Fruit fly (Drosophila melanogaster): Measurements from ENCODE around the gene alphaTub85E.

alphaTub85E gene

dm6 chr3R:9771519-9771972, 38.5 kb upstream of the alphaTub85E start, which contains the start of gene CG9471 (continued):
- TF ChIP-seq dmrt11E (tag; optimal IDR thresholded peaks at IDR 0.05) (peak; percentile 83), onecut (GFP tag; IDR thresholded peaks at IDR 0.05) (peak; percentile 80), unpg (GFP tag; optimal IDR thresholded peaks at IDR 0.05) (peak; percentile 94), CG9817 (tag; optimal IDR thresholded peaks at IDR 0.05) (peak; percentile 92), CG3065 (GFP tag; optimal IDR thresholded peaks at IDR 0.05) (peak; percentile 60), Rx (GFP tag; IDR thresholded peaks at IDR 0.05) (peak; percentile 90), CG30020 (tag; optimal IDR thresholded peaks at IDR 0.05) (peak; percentile 51), ken (GFP tag; IDR thresholded peaks at IDR 0.05) (peak; percentile 77), Ada2b (GFP tag; IDR thresholded peaks at IDR 0.05) (peak; percentile 93), CG15601 (tag; optimal IDR thresholded peaks at IDR 0.05) (peak; percentile 87), Ssrp (tag; optimal IDR thresholded peaks at IDR 0.05) (peak; percentile 87), sens (GFP tag) (peak; percentile 98), Mad (GFP tag; optimal IDR thresholded peaks at IDR 0.05) (peak; percentile 68), ttk (GFP tag; IDR thresholded peaks at IDR 0.05) (peak; percentile 87), CG2116 (GFP tag; optimal IDR thresholded peaks at IDR 0.05) (peak; percentile 69), unc-4 (GFP tag; IDR thresholded peaks at IDR 0.05; ENCODE audit: partially characterized antibody) (no peak), Trl (optimal IDR thresholded peaks at IDR 0.05) (no peak), Trl (GFP tag; optimal IDR thresholded peaks at IDR 0.05) (peak; percentile 93), CG7987 (GFP tag; optimal IDR thresholded peaks at IDR 0.05) (peak; percentile 80), gt (GFP tag; IDR thresholded peaks at IDR 0.05) (peak; percentile 47), mirr (GFP tag; optimal IDR thresholded peaks at IDR 0.05) (peak; percentile 88), chm (GFP tag; IDR thresholded peaks at IDR 0.05) (peak; percentile 93), CG7839 (tag; optimal IDR thresholded peaks at IDR 0.05) (peak; percentile 92), HLH4C (GFP tag; IDR thresholded peaks at IDR 0.05; ENCODE audit: partially characterized antibody) (peak; percentile 32; the same call in 1 of the 3 replicates), CG6683 (GFP tag; optimal IDR thresholded peaks at IDR 0.05) (peak; percentile 85), Taf1 (GFP tag; IDR thresholded peaks at IDR 0.05) (peak; percentile 88), Aef1 (GFP tag; IDR thresholded peaks at IDR 0.05) (peak; percentile 91), bcd (GFP tag; optimal IDR thresholded peaks at IDR 0.05) (peak; percentile 87), CG17361 (GFP tag; IDR thresholded peaks at IDR 0.05) (peak; percentile 93), Abd-B (GFP tag; optimal IDR thresholded peaks at IDR 0.05) (peak; percentile 90), Mrtf (GFP tag; IDR thresholded peaks at IDR 0.05) (peak; percentile 85), nom (GFP tag; optimal IDR thresholded peaks at IDR 0.05) (peak; percentile 86), Awh (GFP tag; IDR thresholded peaks at IDR 0.05) (peak; percentile 90), CG14441 (GFP tag; IDR thresholded peaks at IDR 0.05) (peak; percentile 91), al (GFP tag; IDR thresholded peaks at IDR 0.05) (peak; percentile 87), scrt (GFP tag; optimal IDR thresholded peaks at IDR 0.05) (peak; percentile 80), D19A (tag; optimal IDR thresholded peaks at IDR 0.05) (peak; percentile 87), CG10321 (GFP tag; IDR thresholded peaks at IDR 0.05) (peak; percentile 67), CG6254 (GFP tag; optimal IDR thresholded peaks at IDR 0.05) (peak; percentile 72), emc (GFP tag; optimal IDR thresholded peaks at IDR 0.05) (peak; percentile 70), Dbx (GFP tag; IDR thresholded peaks at IDR 0.05) (peak; percentile 91), insv (GFP tag; optimal IDR thresholded peaks at IDR 0.05) (peak in 1 of 2 experiments; percentile 55), tgo (GFP tag; IDR thresholded peaks at IDR 0.05) (peak; percentile 92), vnd (GFP tag; IDR thresholded peaks at IDR 0.05; ENCODE audit: partially characterized antibody) (no peak), CG34422 (GFP tag; IDR thresholded peaks at IDR 0.05) (peak; percentile 93), wor (GFP tag; IDR thresholded peaks at IDR 0.05) (peak; percentile 83), ranshi (GFP tag; IDR thresholded peaks at IDR 0.05) (peak; percentile 94), CG13123 (GFP tag; optimal IDR thresholded peaks at IDR 0.05) (peak; percentile 83), CG12155 (GFP tag; optimal IDR thresholded peaks at IDR 0.05) (peak; percentile 93), Atf6 (GFP tag; IDR thresholded peaks at IDR 0.05) (peak; percentile 94), nmo (GFP tag; optimal IDR thresholded peaks at IDR 0.05) (peak; percentile 92), Bteb2 (GFP tag; optimal IDR thresholded peaks at IDR 0.05) (peak; percentile 93)

Measured in whole organism, embryonic.